Fruit fly (Drosophila melanogaster) S2 (cell line): ENCODE data around the gene Sac1.
"Not testable (repeated sequence)": the region's sequence is repeated elsewhere in the genome, so short reads cannot be mapped to it uniquely, and the experiment has no call there.

Experiments
- CG8478 ChIP-seq: fragments of >200 bp; optimal IDR thresholded peaks from 2 replicates; lab custom pipeline; 2018
- CTCF ChIP-seq, 2 experiments: fragments of >200 bp; optimal IDR thresholded peaks; 2 replicates each; lab custom pipeline; 2018

Gene Sac1

DNA sequence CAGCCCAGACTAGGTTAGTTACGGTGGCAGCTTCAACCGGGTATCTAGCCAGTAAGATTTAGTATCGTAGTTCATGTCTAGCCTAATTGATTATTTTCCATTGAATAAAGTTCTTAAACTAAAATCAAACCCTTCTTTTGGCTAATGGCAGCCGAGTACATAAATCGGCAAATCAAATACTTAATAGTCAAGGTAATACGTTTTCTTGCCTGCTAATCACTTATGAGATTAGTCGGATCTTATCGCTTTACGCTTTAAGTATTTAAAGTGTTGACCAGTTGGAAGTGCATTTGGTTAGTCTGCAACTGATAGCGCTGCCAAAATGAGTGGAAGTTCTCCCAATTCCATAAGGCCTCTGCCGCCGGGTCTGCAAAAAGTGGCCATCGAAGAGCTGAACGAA lies 15.0 kb upstream of the Sac1 start, which contains the start of gene CG33965:
CG33965 (plus strand) TSS at position 301 of the 400 bp plus-strand sequence.
- TF ChIP-seq CTCF (optimal IDR thresholded peaks at IDR 0.05; lab: Kevin White, UChicago) (no peak), CG8478 (lab: Kevin White, UChicago) (no peak)

dm6 chr3L:1233830-1234229 lies 13.8 kb upstream of the Sac1 start, which contains the start of gene CG33966:
Gene CG33966 (plus strand): TSS chr3L:1234130.
- TF ChIP-seq CG8478 (lab: Kevin White, UChicago) (no peak), CTCF (optimal IDR thresholded peaks at IDR 0.05; lab: Kevin White, UChicago) (no peak)

DNA sequence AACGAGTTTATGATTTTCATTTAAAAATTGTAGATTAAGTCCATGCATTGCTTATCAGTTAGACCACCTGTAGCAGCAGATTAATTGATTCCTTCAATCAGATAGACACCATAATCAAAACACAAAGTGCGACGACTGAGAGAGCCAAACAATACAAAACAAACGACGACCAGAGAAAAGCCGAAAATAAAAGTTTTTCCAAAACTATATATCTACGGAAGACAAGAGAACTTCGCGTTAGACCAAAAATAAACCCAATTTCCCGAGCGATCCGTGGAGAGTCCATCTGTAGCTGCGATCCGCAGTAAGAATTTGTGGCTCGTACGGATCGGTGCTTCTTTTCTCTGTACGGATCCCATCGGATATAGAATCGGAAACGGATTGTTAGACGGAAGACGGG lies 12.2 kb upstream of the Sac1 start, which contains the start of gene galene:
galene (plus strand) TSS at position 301 of the 400 bp plus-strand sequence.
- TF ChIP-seq CTCF (optimal IDR thresholded peaks at IDR 0.05; lab: Kevin White, UChicago): no peak
- TF ChIP-seq CG8478 (lab: Kevin White, UChicago): no peak

DNA sequence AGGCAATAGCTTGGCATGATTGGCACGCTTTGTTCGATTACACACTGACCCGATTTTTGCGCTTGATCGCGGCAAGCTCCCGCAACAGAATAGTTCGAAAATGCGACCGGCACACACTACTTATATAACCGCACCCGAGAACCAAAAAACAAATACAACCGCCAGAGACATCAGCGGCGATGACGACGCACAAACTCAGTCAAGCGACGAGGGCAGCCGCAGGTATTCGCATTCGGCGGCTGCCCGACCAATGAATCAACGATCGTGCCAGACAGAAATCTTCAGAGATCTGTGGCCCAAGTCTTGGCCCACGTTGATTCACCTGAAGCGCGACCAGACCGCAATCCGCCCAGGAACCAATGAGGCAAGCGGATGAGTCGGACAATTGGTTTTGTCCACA lies 9.4 kb upstream of the Sac1 start, which contains the start of gene CG9192:
CG9192 (minus strand) TSS at position 101 of the 400 bp plus-strand sequence.
- no peak for TF ChIP-seq CTCF (optimal IDR thresholded peaks at IDR 0.05; lab: Kevin White, UChicago)
- no peak for TF ChIP-seq CG8478 (lab: Kevin White, UChicago)

- TF ChIP-seq CG8478 (lab: Kevin White, UChicago); CTCF (optimal IDR thresholded peaks at IDR 0.05; lab: Kevin White, UChicago): not testable (repeated sequence)
Measured at dm6 chr3L:1245810-1246209, 1.8 kb upstream of the Sac1 start, which contains the start of gene Klp61F. Gene Klp61F (minus strand): TSS chr3L:1245910.

DNA sequence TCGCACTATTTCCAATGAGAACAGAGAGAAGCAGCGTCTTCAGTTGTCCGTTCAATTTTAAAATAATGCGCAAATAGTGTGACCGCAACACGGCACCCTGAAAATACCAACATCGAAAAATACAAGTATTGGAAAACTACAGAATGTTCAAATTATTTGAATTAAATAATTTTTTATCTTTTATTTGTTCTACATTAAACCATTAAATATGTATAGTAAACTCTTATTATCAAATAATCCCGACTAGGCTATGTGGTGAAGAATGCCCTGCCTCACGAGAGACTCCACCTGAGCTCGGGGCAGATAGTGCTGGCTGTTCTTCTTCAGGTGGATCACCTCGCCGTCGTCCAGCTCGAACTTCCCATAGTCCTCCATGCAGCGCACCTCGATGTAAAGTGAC lies 794 bp upstream of the Sac1 start, which contains the start of gene CG32318:
CG32318 (minus strand) TSS at position 101 of the 400 bp plus-strand sequence.
- not testable (repeated sequence) for TF ChIP-seq CG8478 (lab: Kevin White, UChicago); CTCF (optimal IDR thresholded peaks at IDR 0.05; lab: Kevin White, UChicago)

- TF ChIP-seq CG8478 (lab: Kevin White, UChicago) (no peak), CTCF (optimal IDR thresholded peaks at IDR 0.05; lab: Kevin White, UChicago) (no peak)
Measured at dm6 chr3L:1250396-1250795, 2.8 kb downstream of the Sac1 start, which contains the start of gene Bfc. Gene Bfc (plus strand): TSS chr3L:1250696.

- TF ChIP-seq CG8478 (lab: Kevin White, UChicago): no peak
- no peak for TF ChIP-seq CTCF (optimal IDR thresholded peaks at IDR 0.05; lab: Kevin White, UChicago)
Measured at dm6 chr3L:1251712-1252111, 4.1 kb downstream of the Sac1 start, which contains the start of the genes CG9130 and CG9133. Gene CG9130 (plus strand): TSS chr3L:1252012. Gene CG9133 (plus strand): TSS chr3L:1252012.

dm6 chr3L:1256061-1256780 lies 8.6 kb downstream of the Sac1 start, which contains the start of gene tfc:
Gene tfc (plus strand): TSS chr3L:1256449.
- no peak for TF ChIP-seq CG8478 (lab: Kevin White, UChicago)
- TF ChIP-seq CTCF (optimal IDR thresholded peaks at IDR 0.05; lab: Kevin White, UChicago): no peak

DNA sequence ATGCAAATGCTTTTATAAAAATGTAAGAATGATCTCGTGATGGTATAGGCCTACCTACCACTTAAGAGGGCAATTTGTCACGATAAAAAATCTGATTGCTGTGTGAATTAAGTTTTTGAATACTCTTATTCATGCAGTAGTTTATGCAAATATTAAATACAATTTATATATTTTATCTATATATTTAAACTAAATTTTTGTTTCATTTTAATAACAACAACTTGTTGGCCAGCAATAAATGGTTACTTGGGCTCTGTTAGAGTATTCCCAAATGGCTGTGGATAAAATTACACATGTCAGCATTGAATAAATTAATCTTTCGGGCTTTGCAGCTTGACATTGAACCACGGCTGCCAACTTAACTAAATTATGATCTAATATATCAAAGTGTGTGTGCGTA lies 10.9 kb downstream of the Sac1 start:
- TF ChIP-seq CTCF (optimal IDR thresholded peaks at IDR 0.05; lab: Kevin White, UChicago): no peak
- no peak for TF ChIP-seq CG8478 (lab: Kevin White, UChicago)

DNA sequence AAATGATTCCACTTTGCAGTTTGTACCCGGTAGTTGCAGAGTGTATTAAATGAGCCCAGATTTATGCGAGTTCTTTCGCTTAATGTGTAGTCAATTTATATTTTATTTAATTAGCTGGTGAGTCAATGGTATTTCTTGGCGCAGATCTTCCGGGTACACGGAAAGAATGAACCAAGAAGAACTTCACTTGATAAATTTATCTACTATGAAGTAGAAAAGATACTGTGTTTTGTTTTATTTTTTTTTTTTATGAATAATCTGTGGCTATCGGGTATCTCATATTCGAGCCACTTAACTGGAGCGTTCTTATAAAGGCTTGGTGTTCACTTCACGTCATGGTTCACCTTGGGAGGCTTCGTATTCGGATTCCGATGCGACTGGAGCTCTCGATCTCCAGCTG lies 17.4 kb downstream of the Sac1 start:
- TF ChIP-seq CTCF (optimal IDR thresholded peaks at IDR 0.05; lab: Kevin White, UChicago) (no peak), CG8478 (lab: Kevin White, UChicago) (no peak)

DNA sequence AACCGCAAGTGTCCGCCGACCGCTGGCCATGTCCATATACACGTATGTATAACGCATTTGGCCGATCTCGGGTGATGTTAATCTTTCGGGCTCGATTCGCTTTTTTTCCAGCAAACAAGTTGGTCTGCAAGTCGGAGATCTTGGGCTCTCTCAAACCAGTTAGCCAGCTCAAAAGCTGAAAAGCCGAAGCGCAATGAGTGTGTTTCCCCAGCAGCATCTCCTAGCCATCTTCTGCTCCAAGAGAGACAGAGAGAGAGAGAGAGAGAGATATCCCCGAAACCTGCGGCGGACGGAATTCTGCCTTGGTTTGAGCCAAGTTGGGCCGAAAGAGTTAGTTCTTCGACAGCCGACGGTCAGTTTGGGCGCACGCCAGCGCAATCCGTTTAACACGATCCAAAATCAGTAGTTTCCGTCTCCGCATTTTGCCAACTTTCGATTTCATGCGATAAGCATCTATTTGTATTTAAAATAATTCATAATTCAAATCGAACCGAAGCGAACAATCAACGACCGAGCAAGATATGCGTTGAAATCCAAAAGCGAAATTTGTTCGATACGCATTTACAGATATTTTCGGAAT lies 17.9 kb downstream of the Sac1 start:
- no peak for TF ChIP-seq CTCF (optimal IDR thresholded peaks at IDR 0.05; lab: Kevin White, UChicago)
- TF ChIP-seq CG8478 (lab: Kevin White, UChicago): no peak

dm6 chr3L:1269013-1269412 lies 21.4 kb downstream of the Sac1 start:
- TF ChIP-seq CTCF (optimal IDR thresholded peaks at IDR 0.05; lab: Kevin White, UChicago) (no peak), CG8478 (lab: Kevin White, UChicago) (no peak)

dm6 chr3L:1275767-1276166 lies 28.1 kb downstream of the Sac1 start, which contains the start of gene CG32333:
Gene CG32333 (plus strand): TSS chr3L:1275956.
- TF ChIP-seq CTCF (optimal IDR thresholded peaks at IDR 0.05; lab: Kevin White, UChicago) (no peak), CG8478 (lab: Kevin White, UChicago) (no peak)

- TF ChIP-seq CG8478 (lab: Kevin White, UChicago): no peak
- no peak for TF ChIP-seq CTCF (optimal IDR thresholded peaks at IDR 0.05; lab: Kevin White, UChicago)
Measured at dm6 chr3L:1277937-1278336, 30.3 kb downstream of the Sac1 start.
